Worm (Caenorhabditis elegans): Measurements from ENCODE around the gene egg-1.

Gene egg-1

ce11 chrIII:5678935-5679334 is 49.0 kb upstream of the egg-1 start, which contains the start of the genes ska-3 and rps-12 (continued):
- TF ChIP-seq attf-3 (GFP tag; conservative IDR thresholded peaks at IDR 0.05), result peak; percentile 82
- TF ChIP-seq T07F8.4 (tag; optimal IDR thresholded peaks at IDR 0.05), result no peak
- peak; percentile 69 for TF ChIP-seq F22D6.2 (tag; optimal IDR thresholded peaks at IDR 0.05)

- TF ChIP-seq madf-3 (GFP tag; IDR thresholded peaks at IDR 0.05) (no peak), xnd-1 (tag; optimal IDR thresholded peaks at IDR 0.05) (peak; percentile 3), chd-7 (tag; optimal IDR thresholded peaks at IDR 0.05) (peak; percentile 13), fkh-3 (tag; optimal IDR thresholded peaks at IDR 0.05) (no peak), madf-6 (GFP tag; IDR thresholded peaks at IDR 0.05) (peak; percentile 66; the same call in 1 of the 2 replicates), F49E8.2 (tag; optimal IDR thresholded peaks at IDR 0.05; ENCODE audit: insufficient read depth) (peak; percentile 90), hrde-1 (tag; optimal IDR thresholded peaks at IDR 0.05; ENCODE audit: borderline replicate concordance) (peak; percentile 74), B0336.3 (GFP tag; IDR thresholded peaks at IDR 0.05) (peak; percentile 14; the same call in 1 of the 2 replicates), akir-1 (GFP tag; optimal IDR thresholded peaks at IDR 0.05) (no peak), nfya-2 (GFP tag; IDR thresholded peaks at IDR 0.05) (no peak), attf-3 (GFP tag; conservative IDR thresholded peaks at IDR 0.05) (no peak), ztf-25 (GFP tag; IDR thresholded peaks at IDR 0.05) (peak; percentile 12; the same call in 1 of the 2 replicates), lin-54 (GFP tag; optimal IDR thresholded peaks at IDR 0.05) (peak; percentile 49), zfh-2 (GFP tag; conservative IDR thresholded peaks at IDR 0.05) (no peak), ccch-3 (GFP tag; optimal IDR thresholded peaks at IDR 0.05) (no peak), unc-130 (GFP tag; optimal IDR thresholded peaks at IDR 0.05) (peak; percentile 1), F33H1.4 (GFP tag; IDR thresholded peaks at IDR 0.05) (peak; percentile 22; the same call in 1 of the 2 replicates), F52B5.7 (tag; optimal IDR thresholded peaks at IDR 0.05) (no peak), T26A5.8 (tag; optimal IDR thresholded peaks at IDR 0.05) (no peak), D2030.7 (GFP tag; IDR thresholded peaks at IDR 0.05) (no peak), tlf-1 (GFP tag; optimal IDR thresholded peaks at IDR 0.05) (peak; percentile 27), rcor-1 (GFP tag; IDR thresholded peaks at IDR 0.05) (peak; percentile 45; the same call in 1 of the 2 replicates), Y95B8A.8 (GFP tag; IDR thresholded peaks at IDR 0.05) (0 out of 2 replicates have a peak, but pooled peaks have one; percentile 6), nhr-27 (tag; optimal IDR thresholded peaks at IDR 0.05) (no peak), snpc-1.1 (tag; optimal IDR thresholded peaks at IDR 0.05; ENCODE audit: insufficient read depth) (peak; percentile 13), snpc-3.4 (tag; optimal IDR thresholded peaks at IDR 0.05) (peak; percentile 70), hmg-1.2 (GFP tag; IDR thresholded peaks at IDR 0.05) (0 out of 2 replicates have a peak, but pooled peaks have one; percentile 6), hsf-1 (GFP tag; IDR thresholded peaks at IDR 0.05) (peak; percentile 64; the same call in 1 of the 2 replicates), him-1 (tag; optimal IDR thresholded peaks at IDR 0.05) (peak; percentile 47), ekl-4 (GFP tag; IDR thresholded peaks at IDR 0.05) (0 out of 2 replicates have a peak, but pooled peaks have one; percentile 25), ama-1 (optimal IDR thresholded peaks at IDR 0.05) (no peak), ama-1 (GFP tag; optimal IDR thresholded peaks at IDR 0.05) (peak in 1 of 2 experiments; percentile 37), pbrm-1 (GFP tag; IDR thresholded peaks at IDR 0.05) (peak; percentile 43; the same call in 1 of the 2 replicates), somi-1 (GFP tag; optimal IDR thresholded peaks at IDR 0.05) (no peak), attf-6 (GFP tag; IDR thresholded peaks at IDR 0.05) (peak; percentile 37; the same call in 1 of the 2 replicates), ceh-100 (GFP tag; IDR thresholded peaks at IDR 0.05) (no peak), egl-44 (GFP tag; IDR thresholded peaks at IDR 0.05) (0 out of 2 replicates have a peak, but pooled peaks have one; percentile 13), mel-28 (tag; optimal IDR thresholded peaks at IDR 0.05; ENCODE audit: borderline replicate concordance) (no peak), B0261.1 (tag; optimal IDR thresholded peaks at IDR 0.05) (no peak), ceh-58 (GFP tag; IDR thresholded peaks at IDR 0.05) (peak; percentile 67; the same call in 1 of the 2 replicates), F57A8.1 (GFP tag; optimal IDR thresholded peaks at IDR 0.05) (no peak), Y53G8AR.9 (GFP tag; conservative IDR thresholded peaks at IDR 0.05) (peak; percentile 72; the same call in 1 of the 2 replicates)
Measured at ce11 chrIII:5680141-5680540, 47.8 kb upstream of the egg-1 start, which contains the start of gene pst-2. TSS of gene pst-2 (plus strand) at chrIII:5680433.
